Fruit fly (Drosophila melanogaster): ENCODE measurements around the gene Osi17.

Osi17 gene

dm6 chr3R:6290289-6290688 is 21.3 kb upstream of the Osi17 start:
- TF ChIP-seq bab1 (GFP tag; optimal IDR thresholded peaks at IDR 0.05), result no peak
- no peak for TF ChIP-seq Crg-1 (GFP tag; optimal IDR thresholded peaks at IDR 0.05)
- TF ChIP-seq CG7101 (tag; optimal IDR thresholded peaks at IDR 0.05), result no peak
- no peak for TF ChIP-seq CG12768 (GFP tag; optimal IDR thresholded peaks at IDR 0.05)
- no peak for TF ChIP-seq Mnt (GFP tag; optimal IDR thresholded peaks at IDR 0.05)
- no peak for TF ChIP-seq Clk (GFP tag; optimal IDR thresholded peaks at IDR 0.05)
- TF ChIP-seq CG33017 (tag; optimal IDR thresholded peaks at IDR 0.05), result no peak
- TF ChIP-seq kay (GFP tag; ENCODE audit: borderline replicate concordance), result no peak
- TF ChIP-seq CG5204 (GFP tag; optimal IDR thresholded peaks at IDR 0.05), result no peak
- no peak for TF ChIP-seq cic (GFP tag; optimal IDR thresholded peaks at IDR 0.05)
- no peak for TF ChIP-seq CG14711 (tag; optimal IDR thresholded peaks at IDR 0.05)
- no peak for TF ChIP-seq ovo (GFP tag; optimal IDR thresholded peaks at IDR 0.05)

dm6 chr3R:6291437-6291836 is 20.1 kb upstream of the Osi17 start, which contains the start of gene Osi13:
Osi13 (plus strand) TSS chr3R:6291737.
- TF ChIP-seq CG12768 (GFP tag; optimal IDR thresholded peaks at IDR 0.05) (no peak), CG5204 (GFP tag; optimal IDR thresholded peaks at IDR 0.05) (no peak), CG1620 (GFP tag; optimal IDR thresholded peaks at IDR 0.05) (no peak), kay (GFP tag; ENCODE audit: borderline replicate concordance) (no peak), Hr96 (GFP tag; optimal IDR thresholded peaks at IDR 0.05) (no peak), Mnt (GFP tag; optimal IDR thresholded peaks at IDR 0.05) (no peak), pad (GFP tag; optimal IDR thresholded peaks at IDR 0.05) (no peak), toe (GFP tag; optimal IDR thresholded peaks at IDR 0.05) (no peak), Clk (GFP tag; optimal IDR thresholded peaks at IDR 0.05) (no peak), CG7101 (tag; optimal IDR thresholded peaks at IDR 0.05) (no peak), cic (GFP tag; optimal IDR thresholded peaks at IDR 0.05) (no peak), Crg-1 (GFP tag; optimal IDR thresholded peaks at IDR 0.05) (no peak), tj (GFP tag; optimal IDR thresholded peaks at IDR 0.05) (no peak), ovo (GFP tag; optimal IDR thresholded peaks at IDR 0.05) (no peak), CG11617 (GFP tag; optimal IDR thresholded peaks at IDR 0.05) (no peak), cnc (optimal IDR thresholded peaks at IDR 0.05) (no peak)

dm6 chr3R:6294046-6294445 is 17.5 kb upstream of the Osi17 start:
- no peak for TF ChIP-seq Mnt (GFP tag; optimal IDR thresholded peaks at IDR 0.05)
- TF ChIP-seq CG1620 (GFP tag; optimal IDR thresholded peaks at IDR 0.05), result no peak
- TF ChIP-seq kay (GFP tag; ENCODE audit: borderline replicate concordance), result no peak
- TF ChIP-seq CG7101 (tag; optimal IDR thresholded peaks at IDR 0.05), result no peak
- no peak for TF ChIP-seq bab1 (GFP tag; optimal IDR thresholded peaks at IDR 0.05)
- no peak for TF ChIP-seq cnc (optimal IDR thresholded peaks at IDR 0.05)
- TF ChIP-seq ovo (GFP tag; optimal IDR thresholded peaks at IDR 0.05), result no peak
- TF ChIP-seq pad (GFP tag; optimal IDR thresholded peaks at IDR 0.05), result no peak
- no peak for TF ChIP-seq tj (GFP tag; optimal IDR thresholded peaks at IDR 0.05)
- no peak for TF ChIP-seq cic (GFP tag; optimal IDR thresholded peaks at IDR 0.05)

- TF ChIP-seq Mnt (GFP tag; optimal IDR thresholded peaks at IDR 0.05) (no peak), toe (GFP tag; optimal IDR thresholded peaks at IDR 0.05) (no peak), CG1620 (GFP tag; optimal IDR thresholded peaks at IDR 0.05) (no peak), CG7101 (tag; optimal IDR thresholded peaks at IDR 0.05) (no peak), cnc (optimal IDR thresholded peaks at IDR 0.05) (no peak), Clk (GFP tag; optimal IDR thresholded peaks at IDR 0.05) (no peak), ovo (GFP tag; optimal IDR thresholded peaks at IDR 0.05) (no peak), bab1 (GFP tag; optimal IDR thresholded peaks at IDR 0.05) (no peak), CG33017 (tag; optimal IDR thresholded peaks at IDR 0.05) (no peak), CG7045 (GFP tag; optimal IDR thresholded peaks at IDR 0.05) (no peak), tj (GFP tag; optimal IDR thresholded peaks at IDR 0.05) (no peak), CG12768 (GFP tag; optimal IDR thresholded peaks at IDR 0.05) (no peak)
Measured at dm6 chr3R:6297164-6297563, 14.4 kb upstream of the Osi17 start.

dm6 chr3R:6298828-6299227 is 12.7 kb upstream of the Osi17 start, which contains the start of gene Osi14:
Osi14 (plus strand) TSS chr3R:6299128.
- TF ChIP-seq CG1620 (GFP tag; optimal IDR thresholded peaks at IDR 0.05), result no peak
- no peak for TF ChIP-seq CG7045 (GFP tag; optimal IDR thresholded peaks at IDR 0.05)
- no peak for TF ChIP-seq CG7101 (tag; optimal IDR thresholded peaks at IDR 0.05)
- TF ChIP-seq Clk (GFP tag; optimal IDR thresholded peaks at IDR 0.05), result no peak
- TF ChIP-seq Mnt (GFP tag; optimal IDR thresholded peaks at IDR 0.05), result no peak
- no peak for TF ChIP-seq cnc (optimal IDR thresholded peaks at IDR 0.05)
- no peak for TF ChIP-seq CG14711 (tag; optimal IDR thresholded peaks at IDR 0.05)
- no peak for TF ChIP-seq CG33017 (tag; optimal IDR thresholded peaks at IDR 0.05)
- no peak for TF ChIP-seq kay (GFP tag; ENCODE audit: borderline replicate concordance)
- no peak for TF ChIP-seq bab1 (GFP tag; optimal IDR thresholded peaks at IDR 0.05)
- no peak for TF ChIP-seq ovo (GFP tag; optimal IDR thresholded peaks at IDR 0.05)
- TF ChIP-seq tj (GFP tag; optimal IDR thresholded peaks at IDR 0.05), result no peak
- no peak for TF ChIP-seq Hr96 (GFP tag; optimal IDR thresholded peaks at IDR 0.05)
- TF ChIP-seq CG11617 (GFP tag; optimal IDR thresholded peaks at IDR 0.05), result no peak
- TF ChIP-seq toe (GFP tag; optimal IDR thresholded peaks at IDR 0.05), result no peak
- TF ChIP-seq Crg-1 (GFP tag; optimal IDR thresholded peaks at IDR 0.05), result no peak
- no peak for TF ChIP-seq cic (GFP tag; optimal IDR thresholded peaks at IDR 0.05)
- no peak for TF ChIP-seq CG12768 (GFP tag; optimal IDR thresholded peaks at IDR 0.05)
- no peak for TF ChIP-seq CG5204 (GFP tag; optimal IDR thresholded peaks at IDR 0.05)

dm6 chr3R:6301257-6301839 is 10.2 kb upstream of the Osi17 start, which contains the start of gene Osi15:
Osi15 (plus strand) TSS chr3R:6301804.
- TF ChIP-seq ovo (GFP tag; optimal IDR thresholded peaks at IDR 0.05) (no peak), Clk (GFP tag; optimal IDR thresholded peaks at IDR 0.05) (no peak), pad (GFP tag; optimal IDR thresholded peaks at IDR 0.05) (no peak), toe (GFP tag; optimal IDR thresholded peaks at IDR 0.05) (no peak), CG1620 (GFP tag; optimal IDR thresholded peaks at IDR 0.05) (no peak), Crg-1 (GFP tag; optimal IDR thresholded peaks at IDR 0.05) (no peak), cic (GFP tag; optimal IDR thresholded peaks at IDR 0.05) (no peak), Mnt (GFP tag; optimal IDR thresholded peaks at IDR 0.05) (no peak), cnc (optimal IDR thresholded peaks at IDR 0.05) (no peak), kay (GFP tag; ENCODE audit: borderline replicate concordance) (no peak), CG7045 (GFP tag; optimal IDR thresholded peaks at IDR 0.05) (no peak), CG5204 (GFP tag; optimal IDR thresholded peaks at IDR 0.05) (no peak), CG7101 (tag; optimal IDR thresholded peaks at IDR 0.05) (no peak), CG33017 (tag; optimal IDR thresholded peaks at IDR 0.05) (no peak), tj (GFP tag; optimal IDR thresholded peaks at IDR 0.05) (no peak), CG11617 (GFP tag; optimal IDR thresholded peaks at IDR 0.05) (no peak), CG14711 (tag; optimal IDR thresholded peaks at IDR 0.05) (no peak), Hr96 (GFP tag; optimal IDR thresholded peaks at IDR 0.05) (no peak), CG12768 (GFP tag; optimal IDR thresholded peaks at IDR 0.05) (no peak), bab1 (GFP tag; optimal IDR thresholded peaks at IDR 0.05) (no peak)

Measured in whole organism, adult.